Fruit fly (Drosophila melanogaster) whole organism, embryonic: ENCODE measurements around the gene GC2.

Experiments
- ATbp ChIP-seq: fragments of 200-800 bp; sonication (Bioruptor generic); optimal IDR thresholded peaks from 2 replicates; lab custom pipeline; 2017; ENCODE audit warnings: missing biosample characterization, mild to moderate bottlenecking, missing genetic modification characterization, missing genetic modification reagents
- Aef1 ChIP-seq: fragments of 200-800 bp; sonication (Bioruptor generic); IDR thresholded peaks from 3 replicates; pipeline ENCODE4 v1.3.6; 2022; ENCODE audit warnings: missing biosample characterization, missing genetic modification characterization
- Asciz ChIP-seq: fragments of 200-800 bp; sonication (Bioruptor generic); optimal IDR thresholded peaks from 2 replicates; lab custom pipeline; 2017; ENCODE audit warnings: missing biosample characterization, mild to moderate bottlenecking, missing genetic modification characterization, missing genetic modification reagents
- CG10431 ChIP-seq: fragments of 200-800 bp; sonication (Bioruptor generic); optimal IDR thresholded peaks from 3 replicates; lab custom pipeline; 2018; ENCODE audit warnings: missing biosample characterization, mild to moderate bottlenecking, missing genetic modification characterization
- CG11085 ChIP-seq: fragments of 200-800 bp; sonication (Bioruptor generic); IDR thresholded peaks from 2 replicates; pipeline ENCODE4 v1.3.6; 2022; ENCODE audit warnings: missing biosample characterization, missing genetic modification characterization
- CG12659 ChIP-seq: fragments of 200-800 bp; sonication (Bioruptor generic); optimal IDR thresholded peaks from 3 replicates; lab custom pipeline; 2017; ENCODE audit warnings: mild to moderate bottlenecking, missing biosample characterization, missing genetic modification reagents, missing genetic modification characterization
- CG12942 ChIP-seq: fragments of 200-800 bp; sonication (Bioruptor generic); optimal IDR thresholded peaks from 3 replicates; lab custom pipeline; 2016; ENCODE audit warnings: missing biosample characterization, missing genetic modification characterization
- CG13894 ChIP-seq: fragments of 200-800 bp; sonication (Bioruptor generic); optimal IDR thresholded peaks from 3 replicates; lab custom pipeline; 2018; ENCODE audit warnings: missing biosample characterization, mild to moderate bottlenecking, missing genetic modification characterization, moderate library complexity
- CG15011 ChIP-seq: fragments of 200-800 bp; sonication (Bioruptor generic); optimal IDR thresholded peaks from 3 replicates; lab custom pipeline; 2018; ENCODE audit warnings: missing biosample characterization, mild to moderate bottlenecking, missing genetic modification characterization
- CG1603 ChIP-seq: fragments of 200-800 bp; sonication (Bioruptor generic); optimal IDR thresholded peaks from 2 replicates; lab custom pipeline; 2019; ENCODE audit warnings: missing biosample characterization, mild to moderate bottlenecking, missing genetic modification characterization, moderate library complexity
- CG1647 ChIP-seq: fragments of 200-800 bp; sonication (Bioruptor generic); optimal IDR thresholded peaks from 3 replicates; lab custom pipeline; 2016; ENCODE audit warnings: missing biosample characterization, missing genetic modification characterization
- CG1832 ChIP-seq: fragments of 200-800 bp; sonication (Bioruptor generic); optimal IDR thresholded peaks from 2 replicates; lab custom pipeline; 2017; ENCODE audit warnings: missing biosample characterization, mild to moderate bottlenecking, missing genetic modification characterization, inconsistent platforms
- CG30431 ChIP-seq: fragments of 200-800 bp; sonication (Bioruptor generic); optimal IDR thresholded peaks from 2 replicates; lab custom pipeline; 2017; ENCODE audit warnings: missing biosample characterization, missing genetic modification characterization
- CG34422 ChIP-seq: fragments of 200-800 bp; sonication (Bioruptor generic); IDR thresholded peaks from 3 replicates; pipeline ENCODE4 v1.3.6; 2022; ENCODE audit warnings: missing biosample characterization, missing genetic modification characterization
- CG4328 ChIP-seq: fragments of 200-800 bp; sonication (Bioruptor generic); optimal IDR thresholded peaks from 3 replicates; lab custom pipeline; 2017; ENCODE audit warnings: missing biosample characterization, missing genetic modification reagents, missing genetic modification characterization
- CG4360 ChIP-seq: fragments of 200-800 bp; sonication (Bioruptor generic); IDR thresholded peaks from 2 replicates; pipeline ENCODE4 v1.3.6; 2022; ENCODE audit warnings: missing biosample characterization, missing genetic modification characterization
- CG43689 ChIP-seq: fragments of 200-800 bp; sonication (Bioruptor generic); IDR thresholded peaks from 2 replicates; pipeline ENCODE4 v1.3.6; 2022; ENCODE audit warnings: missing biosample characterization, missing genetic modification characterization
- CG4730 ChIP-seq: fragments of 200-800 bp; sonication (Bioruptor generic); IDR thresholded peaks from 2 replicates; pipeline ENCODE4 v1.3.6; 2022; ENCODE audit warnings: missing biosample characterization, missing genetic modification characterization
- CG6254 ChIP-seq: fragments of 200-800 bp; sonication (Bioruptor generic); optimal IDR thresholded peaks from 3 replicates; lab custom pipeline; 2017; ENCODE audit warnings: mild to moderate bottlenecking, missing biosample characterization, missing genetic modification reagents, missing genetic modification characterization
- CG6765 ChIP-seq: fragments of 200-800 bp; sonication (Bioruptor generic); optimal IDR thresholded peaks from 3 replicates; lab custom pipeline; 2017; ENCODE audit warnings: missing biosample characterization, mild to moderate bottlenecking, missing genetic modification characterization
- CG7928 ChIP-seq: fragments of 200-800 bp; sonication (Bioruptor generic); optimal IDR thresholded peaks from 2 replicates; lab custom pipeline; 2017; ENCODE audit warnings: missing biosample characterization, mild to moderate bottlenecking, missing genetic modification characterization
- CG8359 ChIP-seq: fragments of 200-800 bp; sonication (Bioruptor generic); optimal IDR thresholded peaks from 2 replicates; lab custom pipeline; 2017; ENCODE audit warnings: missing biosample characterization, mild to moderate bottlenecking, missing genetic modification characterization, borderline replicate concordance
- Chrac-16 ChIP-seq: fragments of 200-800 bp; sonication (Bioruptor generic); optimal IDR thresholded peaks from 3 replicates; lab custom pipeline; 2016; ENCODE audit warnings: missing biosample characterization, missing genetic modification characterization
- Dek ChIP-seq: fragments of 200-800 bp; sonication (Bioruptor generic); optimal IDR thresholded peaks from 3 replicates; lab custom pipeline; 2019; ENCODE audit warnings: missing biosample characterization, mild to moderate bottlenecking, missing genetic modification characterization, moderate library complexity
- Fer1 ChIP-seq: fragments of 200-800 bp; sonication (Bioruptor generic); optimal IDR thresholded peaks from 2 replicates; lab custom pipeline; 2017; ENCODE audit warnings: missing biosample characterization, mild to moderate bottlenecking, missing genetic modification characterization
- H2.0 ChIP-seq: fragments of 200-800 bp; sonication (Bioruptor generic); IDR thresholded peaks from 2 replicates; pipeline ENCODE4 v1.3.6; 2022; ENCODE audit warnings: missing biosample characterization, missing genetic modification characterization
- HLH3B ChIP-seq: fragments of 200-800 bp; sonication (Bioruptor generic); IDR thresholded peaks from 2 replicates; pipeline ENCODE4 v1.3.6; 2022; ENCODE audit warnings: missing biosample characterization, missing genetic modification characterization
- HLH4C ChIP-seq: fragments of 200-800 bp; sonication (Bioruptor generic); IDR thresholded peaks from 3 replicates; pipeline ENCODE4 v1.3.6; 2022; ENCODE audit warnings: missing biosample characterization, missing genetic modification characterization; ENCODE audit not compliant: partially characterized antibody
- Opbp ChIP-seq: fragments of 200-800 bp; sonication (Bioruptor generic); IDR thresholded peaks from 3 replicates; pipeline ENCODE4 v1.3.6; 2022; ENCODE audit warnings: missing biosample characterization, missing genetic modification characterization; ENCODE audit not compliant: partially characterized antibody
- al ChIP-seq: fragments of 200-800 bp; sonication (Bioruptor generic); IDR thresholded peaks from 2 replicates; pipeline ENCODE4 v1.3.6; 2022; ENCODE audit warnings: missing biosample characterization, missing genetic modification characterization
- aop ChIP-seq: fragments of 200-800 bp; sonication (Bioruptor generic); IDR thresholded peaks from 2 replicates; pipeline ENCODE4 v1.3.6; 2022; ENCODE audit warnings: missing biosample characterization, missing genetic modification characterization
- bowl ChIP-seq: fragments of 200-800 bp; sonication (Bioruptor generic); IDR thresholded peaks from 2 replicates; pipeline ENCODE4 v1.3.6; 2022; ENCODE audit warnings: missing biosample characterization, missing genetic modification characterization
- danr ChIP-seq: fragments of 200-800 bp; sonication (Bioruptor generic); IDR thresholded peaks from 2 replicates; pipeline ENCODE4 v1.3.6; 2022; ENCODE audit warnings: missing biosample characterization, missing genetic modification characterization
- dysf ChIP-seq: fragments of 200-800 bp; sonication (Bioruptor generic); IDR thresholded peaks from 3 replicates; pipeline ENCODE4 v1.3.6; 2022; ENCODE audit warnings: missing biosample characterization, missing genetic modification characterization
- fd3F ChIP-seq: fragments of 200-800 bp; sonication (Bioruptor generic); optimal IDR thresholded peaks from 2 replicates; lab custom pipeline; 2018; ENCODE audit warnings: missing biosample characterization, mild to moderate bottlenecking, missing genetic modification characterization, moderate library complexity
- gsb-n ChIP-seq: fragments of 200-800 bp; sonication (Bioruptor generic); optimal IDR thresholded peaks from 3 replicates; lab custom pipeline; 2018; ENCODE audit warnings: missing biosample characterization, mild to moderate bottlenecking, missing genetic modification characterization
- ham ChIP-seq: fragments of 200-800 bp; sonication (Bioruptor generic); IDR thresholded peaks from 2 replicates; pipeline ENCODE4 v1.3.6; 2022; ENCODE audit warnings: missing biosample characterization, missing genetic modification characterization
- lilli ChIP-seq: fragments of 200-800 bp; sonication (Bioruptor generic); optimal IDR thresholded peaks from 3 replicates; lab custom pipeline; 2016; ENCODE audit warnings: missing biosample characterization, missing genetic modification characterization
- mld ChIP-seq: fragments of 200-800 bp; sonication (Bioruptor generic); IDR thresholded peaks from 3 replicates; pipeline ENCODE4 v1.3.6; 2022; ENCODE audit warnings: missing biosample characterization, missing genetic modification characterization; ENCODE audit not compliant: partially characterized antibody
- nerfin-1 ChIP-seq: fragments of 200-800 bp; sonication (Bioruptor generic); optimal IDR thresholded peaks from 3 replicates; lab custom pipeline; 2019; ENCODE audit warnings: missing biosample characterization, mild to moderate bottlenecking, missing genetic modification characterization, moderate library complexity
- nerfin-2 ChIP-seq: fragments of 200-800 bp; sonication (Bioruptor generic); IDR thresholded peaks from 2 replicates; pipeline ENCODE4 v1.3.6; 2022; ENCODE audit warnings: missing biosample characterization, missing genetic modification characterization; ENCODE audit not compliant: partially characterized antibody
- nom ChIP-seq: fragments of 200-800 bp; sonication (Bioruptor generic); optimal IDR thresholded peaks from 2 replicates; lab custom pipeline; 2017; ENCODE audit warnings: missing biosample characterization, missing genetic modification characterization, mild to moderate bottlenecking, moderate library complexity, missing genetic modification reagents
- onecut ChIP-seq: fragments of 200-800 bp; sonication (Bioruptor generic); IDR thresholded peaks from 2 replicates; pipeline ENCODE4 v1.3.6; 2022; ENCODE audit warnings: missing biosample characterization, missing genetic modification characterization
- psq ChIP-seq: fragments of 200-800 bp; sonication (Bioruptor generic); optimal IDR thresholded peaks from 2 replicates; lab custom pipeline; 2017; ENCODE audit warnings: missing biosample characterization, missing genetic modification characterization
- shn ChIP-seq: fragments of 200-800 bp; sonication (Bioruptor generic); optimal IDR thresholded peaks from 3 replicates; lab custom pipeline; 2016; ENCODE audit warnings: missing biosample characterization, missing genetic modification characterization
- so ChIP-seq: fragments of 200-800 bp; sonication (Bioruptor generic); IDR thresholded peaks from 3 replicates; pipeline ENCODE4 v1.3.6; 2022; ENCODE audit warnings: missing biosample characterization, missing genetic modification characterization
- sug ChIP-seq: fragments of 200-800 bp; optimal IDR thresholded peaks from 2 replicates; lab custom pipeline; 2019; ENCODE audit warnings: missing biosample characterization, mild to moderate bottlenecking, missing genetic modification characterization, moderate library complexity
- usp ChIP-seq: fragments of >200 bp; optimal IDR thresholded peaks from 2 replicates; lab custom pipeline; 2017; ENCODE audit warnings: missing biosample characterization, missing genetic modification characterization
- wdn ChIP-seq: fragments of 200-800 bp; sonication (Bioruptor generic); IDR thresholded peaks from 2 replicates; pipeline ENCODE4 v1.3.6; 2022; ENCODE audit warnings: missing biosample characterization, missing genetic modification characterization

The GC2 gene

dm6 chr3R:11947079-11947869 lies 24.2 kb upstream of the GC2 start (continued):
- TF ChIP-seq Opbp: no peak; the same call in 2 of the 3 replicates
- TF ChIP-seq fd3F (GFP tag; lab: Kevin White, UChicago): no peak
- no peak for TF ChIP-seq CG4328 (GFP tag; lab: Kevin White, UChicago)
- no peak for TF ChIP-seq bowl
- TF ChIP-seq CG12942: no peak
- peak; percentile 72 for TF ChIP-seq dysf (GFP tag; lab: Robert Waterston, UW)
- TF ChIP-seq H2.0: 0 out of 2 replicates have a peak, but pooled peaks have one; percentile 30
- TF ChIP-seq HLH3B: no peak
- TF ChIP-seq CG13894 (tag; lab: Kevin White, UChicago): no peak
- no peak for TF ChIP-seq Asciz (GFP tag; lab: Kevin White, UChicago)
- no peak for TF ChIP-seq nerfin-2 (GFP tag; lab: Robert Waterston, UW)
- TF ChIP-seq nom (GFP tag; lab: Kevin White, UChicago): no peak
- TF ChIP-seq CG1603 (tag; lab: Kevin White, UChicago): peak; percentile 46
- TF ChIP-seq Fer1 (GFP tag; lab: Kevin White, UChicago): no peak
- no peak for TF ChIP-seq CG8359 (GFP tag; lab: Kevin White, UChicago)
- TF ChIP-seq usp (GFP tag; lab: Kevin White, UChicago): no peak
- no peak for TF ChIP-seq aop (GFP tag; lab: Robert Waterston, UW)
- no peak for TF ChIP-seq Chrac-16 (GFP tag; lab: Kevin White, UChicago)
- no peak for TF ChIP-seq so (GFP tag; lab: Robert Waterston, UW)
- TF ChIP-seq CG11085 (GFP tag; lab: Robert Waterston, UW): no peak
- TF ChIP-seq CG1832 (GFP tag; lab: Kevin White, UChicago): no peak
- TF ChIP-seq lilli (GFP tag; lab: Kevin White, UChicago): peak; percentile 32
- peak; percentile 8; the same call in 1 of the 3 replicates for TF ChIP-seq CG34422 (GFP tag; lab: Robert Waterston, UW)
- TF ChIP-seq sug (tag; lab: Kevin White, UChicago): no peak
- TF ChIP-seq mld (GFP tag; lab: Robert Waterston, UW): no peak
- peak; percentile 80 for TF ChIP-seq CG4360 (GFP tag; lab: Robert Waterston, UW)
- no peak for TF ChIP-seq CG6765
- TF ChIP-seq ATbp (GFP tag; lab: Kevin White, UChicago): no peak
- no peak for TF ChIP-seq CG43689 (GFP tag; lab: Robert Waterston, UW)
- TF ChIP-seq CG4730 (GFP tag; lab: Robert Waterston, UW): no peak
- no peak for TF ChIP-seq HLH4C
- no peak for TF ChIP-seq psq (GFP tag; lab: Kevin White, UChicago)
- peak; percentile 29; the same call in 1 of the 2 replicates for TF ChIP-seq al (GFP tag; lab: Robert Waterston, UW)
- no peak for TF ChIP-seq gsb-n (tag; lab: Kevin White, UChicago)
- no peak for TF ChIP-seq ham (GFP tag; lab: Robert Waterston, UW)
- TF ChIP-seq Aef1 (GFP tag; lab: Robert Waterston, UW): peak; percentile 33; the same call in 2 of the 3 replicates
- no peak for TF ChIP-seq onecut (GFP tag; lab: Robert Waterston, UW)
- TF ChIP-seq wdn (GFP tag; lab: Robert Waterston, UW): no peak
- no peak for TF ChIP-seq CG12659 (GFP tag; lab: Kevin White, UChicago)
- no peak for TF ChIP-seq danr (GFP tag; lab: Robert Waterston, UW)
- no peak for TF ChIP-seq nerfin-1 (tag; lab: Kevin White, UChicago)
- no peak for TF ChIP-seq CG7928 (GFP tag; lab: Kevin White, UChicago)
- TF ChIP-seq CG15011: no peak
- TF ChIP-seq CG10431 (GFP tag; lab: Kevin White, UChicago): no peak
- TF ChIP-seq CG1647 (GFP tag; lab: Kevin White, UChicago): no peak
- TF ChIP-seq CG30431 (GFP tag; lab: Kevin White, UChicago): no peak
- TF ChIP-seq Dek (tag; lab: Kevin White, UChicago): no peak
- no peak for TF ChIP-seq shn (GFP tag; lab: Kevin White, UChicago)
- no peak for TF ChIP-seq CG6254
